Fruit fly (Drosophila melanogaster): ENCODE results near the gene retinin.

- no peak for TF ChIP-seq sv (GFP tag; optimal IDR thresholded peaks at IDR 0.05)
- TF ChIP-seq h (GFP tag; optimal IDR thresholded peaks at IDR 0.05) = no peak
- TF ChIP-seq usp (GFP tag; optimal IDR thresholded peaks at IDR 0.05) = no peak
- TF ChIP-seq Hr78 (GFP tag; optimal IDR thresholded peaks at IDR 0.05) = no peak
- TF ChIP-seq br (GFP tag; optimal IDR thresholded peaks at IDR 0.05) = no peak
These were observed 993 bp upstream of the retinin start, which contains the start of gene CG33060 for dm6 chr3L:16330740-16331139.
